Worm (Caenorhabditis elegans) whole organism, L2 larva: ENCODE data around the gene syd-1.

Experiments
- C34F6.9 ChIP-seq: fragments of 150-350 bp; optimal IDR thresholded peaks from 2 replicates; lab custom pipeline; 2014; ENCODE audit warnings: missing biosample characterization, missing genetic modification characterization
- F13H6.1 ChIP-seq: sonication (generic microtip); optimal IDR thresholded peaks from 2 replicates; lab custom pipeline; 2016; ENCODE audit warnings: missing genetic modification characterization, missing compliant biosample characterization
- R02D3.7 ChIP-seq: fragments of 150-350 bp; optimal IDR thresholded peaks from 2 replicates; lab custom pipeline; 2014; ENCODE audit warnings: missing biosample characterization, missing genetic modification characterization
- ZK546.5 ChIP-seq: sonication (generic microtip); optimal IDR thresholded peaks from 2 replicates; lab custom pipeline; 2017; ENCODE audit warnings: missing biosample characterization, missing genetic modification characterization
- alr-1 ChIP-seq: fragments of 150-350 bp; optimal IDR thresholded peaks from 2 replicates; lab custom pipeline; 2014; ENCODE audit warnings: missing biosample characterization, missing genetic modification characterization
- aly-2 ChIP-seq: fragments of 150-350 bp; optimal IDR thresholded peaks from 2 replicates; lab custom pipeline; 2014; ENCODE audit warnings: missing biosample characterization, missing genetic modification characterization
- ama-1 ChIP-seq: fragments of 150-350 bp; optimal IDR thresholded peaks from 2 replicates; lab custom pipeline; 2018; ENCODE audit warnings: inconsistent platforms
- ceh-16 ChIP-seq: fragments of 150-350 bp; optimal IDR thresholded peaks from 2 replicates; lab custom pipeline; 2014; ENCODE audit warnings: missing biosample characterization, missing genetic modification characterization
- crh-2 ChIP-seq: sonication (generic microtip); optimal IDR thresholded peaks from 2 replicates; lab custom pipeline; 2017; ENCODE audit warnings: missing biosample characterization, missing genetic modification characterization
- dmd-4 ChIP-seq: sonication (generic microtip); optimal IDR thresholded peaks from 2 replicates; lab custom pipeline; 2017; ENCODE audit warnings: missing biosample characterization, missing genetic modification characterization
- egl-27 ChIP-seq: sonication (generic microtip); optimal IDR thresholded peaks from 3 replicates; lab custom pipeline; 2017; ENCODE audit warnings: missing biosample characterization, missing genetic modification reagents, missing genetic modification characterization
- elt-3 ChIP-seq: sonication (generic microtip); optimal IDR thresholded peaks from 2 replicates; lab custom pipeline; 2017; ENCODE audit warnings: missing biosample characterization, missing genetic modification characterization
- mbf-1 ChIP-seq: sonication (generic microtip); optimal IDR thresholded peaks from 2 replicates; lab custom pipeline; 2017; ENCODE audit warnings: missing biosample characterization, missing genetic modification characterization
- mdl-1 ChIP-seq, 2 experiments: fragments of 150-350 bp in 1 of 2; sonication (generic microtip) in 1 of 2; optimal IDR thresholded peaks; 2 replicates each; lab custom pipeline; 2017; ENCODE audit warnings: missing biosample characterization in 2 of 2, missing genetic modification characterization in 2 of 2
- nhr-10 ChIP-seq: sonication (generic microtip); optimal IDR thresholded peaks from 2 replicates; lab custom pipeline; 2017; ENCODE audit warnings: missing biosample characterization, missing genetic modification characterization
- nhr-12 ChIP-seq: fragments of 150-350 bp; optimal IDR thresholded peaks from 2 replicates; lab custom pipeline; 2014; ENCODE audit warnings: missing biosample characterization, missing genetic modification characterization
- nhr-129 ChIP-seq: fragments of 150-350 bp; optimal IDR thresholded peaks from 2 replicates; lab custom pipeline; 2014; ENCODE audit warnings: missing biosample characterization, missing genetic modification characterization
- nhr-21 ChIP-seq: fragments of 150-350 bp; optimal IDR thresholded peaks from 2 replicates; lab custom pipeline; 2014; ENCODE audit warnings: missing biosample characterization, missing genetic modification characterization
- nhr-23 ChIP-seq: fragments of 150-350 bp; optimal IDR thresholded peaks from 2 replicates; lab custom pipeline; 2014; ENCODE audit warnings: missing biosample characterization, missing genetic modification reagents, missing genetic modification characterization
- nhr-237 ChIP-seq: fragments of 150-350 bp; optimal IDR thresholded peaks from 2 replicates; lab custom pipeline; 2014; ENCODE audit warnings: missing biosample characterization, missing genetic modification characterization
- nhr-6 ChIP-seq: fragments of 150-350 bp; optimal IDR thresholded peaks from 2 replicates; lab custom pipeline; 2014; ENCODE audit warnings: missing biosample characterization, missing genetic modification characterization
- peb-1 ChIP-seq: fragments of 150-350 bp; optimal IDR thresholded peaks from 2 replicates; lab custom pipeline; 2014; ENCODE audit warnings: missing biosample characterization, missing genetic modification characterization
- sma-3 ChIP-seq: sonication (generic microtip); optimal IDR thresholded peaks from 2 replicates; lab custom pipeline; 2016; ENCODE audit warnings: missing genetic modification reagents, missing genetic modification characterization, missing compliant biosample characterization
- sma-9 ChIP-seq, 2 experiments: fragments of 150-350 bp in 1 of 2; sonication (generic microtip) in 1 of 2; optimal IDR thresholded peaks; 2 replicates each; lab custom pipeline; 2014 to 2016; ENCODE audit warnings: missing genetic modification characterization in 2 of 2, mild to moderate bottlenecking in 1 of 2, missing biosample characterization in 1 of 2, missing compliant biosample characterization in 1 of 2, missing genetic modification reagents in 1 of 2, moderate library complexity in 1 of 2
- snpc-4 ChIP-seq: fragments of 150-350 bp; optimal IDR thresholded peaks from 2 replicates; lab custom pipeline; 2014; ENCODE audit warnings: missing biosample characterization, missing genetic modification characterization
- unc-39 ChIP-seq: fragments of 150-350 bp; optimal IDR thresholded peaks from 2 replicates; lab custom pipeline; 2014; ENCODE audit warnings: missing biosample characterization, missing genetic modification characterization
- unc-55 ChIP-seq: fragments of 150-350 bp; sonication (generic microtip); optimal IDR thresholded peaks from 3 replicates; lab custom pipeline; 2014; ENCODE audit warnings: missing biosample characterization, missing genetic modification reagents, missing genetic modification characterization
- zag-1 ChIP-seq: fragments of 150-350 bp; optimal IDR thresholded peaks from 2 replicates; lab custom pipeline; 2014; ENCODE audit warnings: missing biosample characterization, missing genetic modification characterization
- ztf-1 ChIP-seq: fragments of 200-800 bp; sonication (Bioruptor generic); conservative IDR thresholded peaks from 2 replicates; pipeline ENCODE4 v1.3.6; 2022; ENCODE audit warnings: missing genetic modification characterization, missing compliant biosample characterization
- ztf-11 ChIP-seq: sonication (generic microtip); optimal IDR thresholded peaks from 2 replicates; lab custom pipeline; 2017; ENCODE audit warnings: missing biosample characterization, missing genetic modification characterization
- ztf-4 ChIP-seq: fragments of 150-350 bp; optimal IDR thresholded peaks from 2 replicates; lab custom pipeline; 2014; ENCODE audit warnings: missing biosample characterization, missing genetic modification characterization

Gene syd-1

ce11 chrII:7613241-7613782 is 18.6 kb upstream of the syd-1 start, which contains the start of the genes oig-4 and R07G3.7:
Gene oig-4 (plus strand): TSS chrII:7613541.
Gene R07G3.7 (minus strand): TSS chrII:7613732.
- TF ChIP-seq egl-27 (tag; lab: Kevin White, UChicago): no peak
- no peak for TF ChIP-seq crh-2 (tag; lab: Kevin White, UChicago)
- TF ChIP-seq aly-2: no peak
- no peak for TF ChIP-seq R02D3.7 (tag; lab: Kevin White, UChicago)
- no peak for TF ChIP-seq unc-39 (tag; lab: Kevin White, UChicago)
- no peak for TF ChIP-seq nhr-237 (tag; lab: Kevin White, UChicago)
- TF ChIP-seq ZK546.5 (tag; lab: Kevin White, UChicago): no peak
- no peak for TF ChIP-seq nhr-6 (tag; lab: Kevin White, UChicago)
- no peak for TF ChIP-seq mbf-1 (tag; lab: Kevin White, UChicago)
- no peak for TF ChIP-seq ztf-1 (GFP tag; lab: Robert Waterston, UW)
- TF ChIP-seq unc-55 (GFP tag; lab: Kevin White, UChicago): no peak
- no peak for TF ChIP-seq snpc-4
- no peak for TF ChIP-seq mdl-1 (tag; optimal IDR thresholded peaks at IDR 0.05; lab: Kevin White, UChicago)
- no peak for TF ChIP-seq ztf-4
- no peak for TF ChIP-seq nhr-10 (tag; lab: Kevin White, UChicago)

- no peak for TF ChIP-seq zag-1
- TF ChIP-seq sma-3: no peak
- no peak for TF ChIP-seq F13H6.1 (tag; lab: Kevin White, UChicago)
- no peak for TF ChIP-seq crh-2 (tag; lab: Kevin White, UChicago)
- TF ChIP-seq peb-1: no peak
- TF ChIP-seq, all 48 proteins: peak for 0
Observed at ce11 chrII:7607953-7608352, 13.2 kb upstream of the syd-1 start, which contains the start of gene lips-17. Gene lips-17 (plus strand): TSS chrII:7608253.

- TF ChIP-seq nhr-12: no peak
- no peak for TF ChIP-seq unc-55 (GFP tag; lab: Kevin White, UChicago)
- no peak for TF ChIP-seq ztf-11 (tag; lab: Kevin White, UChicago)
- no peak for TF ChIP-seq alr-1 (tag; lab: Kevin White, UChicago)
- TF ChIP-seq snpc-4: no peak
- TF ChIP-seq C34F6.9 (tag; lab: Kevin White, UChicago): no peak
- no peak for TF ChIP-seq nhr-21 (tag; lab: Kevin White, UChicago)
- no peak for TF ChIP-seq zag-1
- no peak for TF ChIP-seq ztf-4
- no peak for TF ChIP-seq nhr-6 (tag; lab: Kevin White, UChicago)
- no peak for TF ChIP-seq sma-3
- no peak for TF ChIP-seq elt-3
- TF ChIP-seq dmd-4 (tag; lab: Kevin White, UChicago): no peak
- TF ChIP-seq nhr-129 (tag; lab: Kevin White, UChicago): no peak
- TF ChIP-seq nhr-23: no peak
- no peak for TF ChIP-seq ceh-16 (tag; lab: Kevin White, UChicago)
- no peak for TF ChIP-seq nhr-237 (tag; lab: Kevin White, UChicago)
Observed at ce11 chrII:7605306-7605705, 10.6 kb upstream of the syd-1 start, which contains the start of gene osm-8. Gene osm-8 (minus strand): TSS chrII:7605406.

ce11 chrII:7599357-7599756 is 4.6 kb upstream of the syd-1 start, which contains the start of gene npp-21:
Gene npp-21 (plus strand): TSS chrII:7599657.
- TF ChIP-seq nhr-21 (tag; lab: Kevin White, UChicago): no peak
- TF ChIP-seq F13H6.1 (tag; lab: Kevin White, UChicago): no peak
- TF ChIP-seq ama-1: no peak
- no peak for TF ChIP-seq elt-3

- no peak for TF ChIP-seq mbf-1 (tag; lab: Kevin White, UChicago)
- peak; percentile 4 for TF ChIP-seq nhr-129 (tag; lab: Kevin White, UChicago)
Observed at ce11 chrII:7598702-7599314, 4.1 kb upstream of the syd-1 start, which contains the start of gene pgam-5. Gene pgam-5 (minus strand): TSS chrII:7598752.

ce11 chrII:7594262-7594661 is 450 bp downstream of the syd-1 start:
- no peak for TF ChIP-seq ztf-4
- TF ChIP-seq sma-9 (GFP tag; optimal IDR thresholded peaks at IDR 0.05; lab: Kevin White, UChicago): peak; percentile 18
- no peak for TF ChIP-seq sma-9 (tag; optimal IDR thresholded peaks at IDR 0.05; lab: Kevin White, UChicago)
